Worm (Caenorhabditis elegans) whole organism, late embryonic: ENCODE measurements around the gene cytb-5.1.
A peak's percentile ranks its signal among the peaks of the same experiment; 100 is the strongest.

Experiments
- C38D4.7 ChIP-seq: fragments of 200-800 bp; sonication (Bioruptor generic); optimal IDR thresholded peaks from 2 replicates; lab custom pipeline; 2018; ENCODE audit warnings: mild to moderate bottlenecking, missing genetic modification characterization, moderate library complexity, missing compliant biosample characterization
- K02D7.2 ChIP-seq: sonication (generic microtip); optimal IDR thresholded peaks from 2 replicates; lab custom pipeline; 2017; ENCODE audit warnings: mild to moderate bottlenecking, missing genetic modification characterization, missing compliant biosample characterization
- K09A11.1 ChIP-seq: sonication (generic microtip); optimal IDR thresholded peaks from 2 replicates; lab custom pipeline; 2017; ENCODE audit warnings: antibody characterized with exemption, mild to moderate bottlenecking, missing genetic modification characterization, missing compliant biosample characterization; ENCODE audit not compliant: insufficient read depth
- ahr-1 ChIP-seq: sonication (generic microtip); optimal IDR thresholded peaks from 2 replicates; lab custom pipeline; 2016; ENCODE audit warnings: missing genetic modification characterization, missing compliant biosample characterization
- ama-1 ChIP-seq: fragments of 150-350 bp; optimal IDR thresholded peaks from 2 replicates; lab custom pipeline; 2014
- ceh-14 ChIP-seq: sonication (generic microtip); optimal IDR thresholded peaks from 2 replicates; lab custom pipeline; 2016; ENCODE audit warnings: missing genotype, missing genetic modification characterization, missing compliant biosample characterization
- ceh-18 ChIP-seq: sonication (generic microtip); optimal IDR thresholded peaks from 2 replicates; lab custom pipeline; 2016; ENCODE audit warnings: missing genetic modification characterization, missing compliant biosample characterization
- ceh-19 ChIP-seq: fragments of 200-800 bp; sonication (Bioruptor generic); optimal IDR thresholded peaks from 2 replicates; lab custom pipeline; 2018; ENCODE audit warnings: mild to moderate bottlenecking, missing genetic modification characterization, missing compliant biosample characterization
- ceh-2 ChIP-seq: sonication (generic microtip); optimal IDR thresholded peaks from 2 replicates; lab custom pipeline; 2016; ENCODE audit warnings: missing genotype, missing genetic modification characterization, missing compliant biosample characterization
- ceh-31 ChIP-seq: sonication (generic microtip); optimal IDR thresholded peaks from 2 replicates; lab custom pipeline; 2016; ENCODE audit warnings: missing genetic modification characterization, missing compliant biosample characterization
- ceh-34 ChIP-seq: sonication (generic microtip); optimal IDR thresholded peaks from 2 replicates; lab custom pipeline; 2016; ENCODE audit warnings: mild to moderate bottlenecking, missing genetic modification characterization, missing compliant biosample characterization
- ceh-48 ChIP-seq: sonication (generic microtip); optimal IDR thresholded peaks from 2 replicates; lab custom pipeline; 2016; ENCODE audit warnings: missing genetic modification characterization, inconsistent platforms, missing compliant biosample characterization
- ceh-6 ChIP-seq: fragments of 200-800 bp; sonication (Bioruptor generic); optimal IDR thresholded peaks from 2 replicates; lab custom pipeline; 2018; ENCODE audit warnings: mild to moderate bottlenecking, missing genetic modification characterization, missing compliant biosample characterization
- dve-1 ChIP-seq: sonication (generic microtip); optimal IDR thresholded peaks from 2 replicates; lab custom pipeline; 2017; ENCODE audit warnings: antibody characterized with exemption, mild to moderate bottlenecking, missing genetic modification characterization, missing compliant biosample characterization
- elt-2 ChIP-seq: sonication (generic microtip); optimal IDR thresholded peaks from 2 replicates; lab custom pipeline; 2016; ENCODE audit warnings: missing genetic modification reagents, missing genetic modification characterization, missing compliant biosample characterization
- ets-4 ChIP-seq: sonication (generic microtip); optimal IDR thresholded peaks from 2 replicates; lab custom pipeline; 2016; ENCODE audit warnings: missing genetic modification characterization, missing compliant biosample characterization
- fkh-10 ChIP-seq: fragments of 150-350 bp; optimal IDR thresholded peaks from 2 replicates; lab custom pipeline; 2014; ENCODE audit warnings: missing biosample characterization, missing genetic modification reagents, missing genetic modification characterization
- hlh-13 ChIP-seq: fragments of 200-800 bp; sonication (Bioruptor generic); optimal IDR thresholded peaks from 2 replicates; lab custom pipeline; 2018; ENCODE audit warnings: mild to moderate bottlenecking, missing genetic modification characterization, missing compliant biosample characterization
- hlh-30 ChIP-seq: sonication (generic microtip); optimal IDR thresholded peaks from 2 replicates; lab custom pipeline; 2017; ENCODE audit warnings: antibody characterized with exemption, missing genetic modification characterization, missing compliant biosample characterization; ENCODE audit not compliant: insufficient read depth
- lim-6 ChIP-seq: sonication (generic microtip); optimal IDR thresholded peaks from 2 replicates; lab custom pipeline; 2016; ENCODE audit warnings: missing genetic modification characterization, missing compliant biosample characterization
- mec-3 ChIP-seq: sonication (generic microtip); optimal IDR thresholded peaks from 2 replicates; lab custom pipeline; 2016; ENCODE audit warnings: borderline replicate concordance, missing genetic modification characterization, missing compliant biosample characterization
- nfya-1 ChIP-seq: sonication (generic microtip); optimal IDR thresholded peaks from 2 replicates; lab custom pipeline; 2017; ENCODE audit warnings: missing genetic modification characterization, mild to moderate bottlenecking, missing compliant biosample characterization, antibody characterized with exemption, moderate library complexity
- nhr-11 ChIP-seq: fragments of 150-350 bp; optimal IDR thresholded peaks from 2 replicates; lab custom pipeline; 2014; ENCODE audit warnings: missing biosample characterization, missing genetic modification characterization
- npax-4 ChIP-seq: sonication (generic microtip); optimal IDR thresholded peaks from 2 replicates; lab custom pipeline; 2016; ENCODE audit warnings: missing genetic modification characterization, missing compliant biosample characterization
- pat-9 ChIP-seq: fragments of 200-800 bp; sonication (Bioruptor generic); optimal IDR thresholded peaks from 2 replicates; lab custom pipeline; 2018; ENCODE audit warnings: mild to moderate bottlenecking, missing genetic modification characterization, moderate library complexity, missing compliant biosample characterization
- pqm-1 ChIP-seq: sonication (generic microtip); optimal IDR thresholded peaks from 2 replicates; lab custom pipeline; 2016; ENCODE audit warnings: missing genetic modification characterization, missing compliant biosample characterization
- sdc-2 ChIP-seq: sonication (generic microtip); optimal IDR thresholded peaks from 2 replicates; lab custom pipeline; 2016; ENCODE audit warnings: missing genotype, missing genetic modification characterization, missing compliant biosample characterization
- syd-9 ChIP-seq: sonication (generic microtip); optimal IDR thresholded peaks from 2 replicates; lab custom pipeline; 2016; ENCODE audit warnings: mild to moderate bottlenecking, missing genetic modification characterization, moderate library complexity, missing compliant biosample characterization
- tbx-7 ChIP-seq: sonication (generic microtip); optimal IDR thresholded peaks from 2 replicates; lab custom pipeline; 2016; ENCODE audit warnings: missing genotype, missing genetic modification characterization, missing compliant biosample characterization
- ttx-3 ChIP-seq: sonication (generic microtip); optimal IDR thresholded peaks from 2 replicates; lab custom pipeline; 2016; ENCODE audit warnings: missing genetic modification reagents, missing genetic modification characterization, missing compliant biosample characterization
- unc-42 ChIP-seq: sonication (generic microtip); optimal IDR thresholded peaks from 2 replicates; lab custom pipeline; 2016; ENCODE audit warnings: missing genotype, missing genetic modification characterization, missing compliant biosample characterization
- unc-55 ChIP-seq: sonication (generic microtip); optimal IDR thresholded peaks from 2 replicates; lab custom pipeline; 2017; ENCODE audit warnings: missing biosample characterization, missing genetic modification reagents, missing genetic modification characterization

Gene cytb-5.1

DNA sequence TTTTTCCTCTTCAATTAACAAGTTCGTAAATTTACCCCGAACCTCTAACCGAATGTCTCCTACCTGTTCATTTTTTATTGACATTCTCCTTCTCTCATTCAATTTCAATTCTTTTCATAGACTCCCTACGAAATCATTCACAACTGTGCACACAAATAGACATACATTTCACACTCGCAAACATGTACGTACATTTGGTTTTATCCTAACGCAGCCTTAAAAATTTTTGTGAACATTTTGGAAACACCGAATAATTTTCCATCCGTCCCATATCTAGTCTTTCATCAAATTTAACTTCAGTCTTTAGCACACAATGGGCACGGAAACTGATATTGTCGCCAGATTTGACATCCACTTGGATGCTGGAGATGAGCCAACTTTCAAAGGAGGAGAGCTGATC lies 31.8 kb downstream of the cytb-5.1 start, which contains the start of gene arrd-25:
Gene arrd-25 (plus strand): TSS at position 301 of the 400 bp plus-strand sequence.
- TF ChIP-seq ama-1 (lab: Kevin White, UChicago), result no peak
- no peak for TF ChIP-seq K09A11.1 (tag; lab: Kevin White, UChicago)
- TF ChIP-seq pat-9, result no peak
- no peak for TF ChIP-seq ets-4 (tag; lab: Kevin White, UChicago)
- TF ChIP-seq K02D7.2, result no peak
- no peak for TF ChIP-seq hlh-30

DNA sequence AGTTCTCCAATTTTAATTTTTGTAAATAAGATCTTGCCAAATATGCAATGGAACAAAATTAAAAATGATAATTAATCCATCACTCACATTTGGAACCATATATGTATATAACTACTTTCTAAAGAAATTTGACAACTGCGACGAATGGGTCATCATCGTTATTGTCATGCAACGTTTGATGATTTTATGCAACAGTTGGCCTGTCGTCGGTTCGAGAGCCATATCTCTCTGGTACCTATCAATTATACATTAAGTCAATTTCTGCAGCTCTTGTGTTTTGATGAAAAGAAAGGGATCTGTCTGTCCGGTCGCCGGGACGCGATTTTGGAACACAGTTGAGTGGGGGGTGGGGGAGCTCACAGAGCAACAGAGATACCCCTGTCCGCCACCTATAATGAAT lies 37.6 kb downstream of the cytb-5.1 start:
- TF ChIP-seq nfya-1 (peak; percentile 1), ceh-19 (no peak), ahr-1 (no peak), unc-55 (GFP tag; lab: Kevin White, UChicago) (peak; percentile 31)

DNA sequence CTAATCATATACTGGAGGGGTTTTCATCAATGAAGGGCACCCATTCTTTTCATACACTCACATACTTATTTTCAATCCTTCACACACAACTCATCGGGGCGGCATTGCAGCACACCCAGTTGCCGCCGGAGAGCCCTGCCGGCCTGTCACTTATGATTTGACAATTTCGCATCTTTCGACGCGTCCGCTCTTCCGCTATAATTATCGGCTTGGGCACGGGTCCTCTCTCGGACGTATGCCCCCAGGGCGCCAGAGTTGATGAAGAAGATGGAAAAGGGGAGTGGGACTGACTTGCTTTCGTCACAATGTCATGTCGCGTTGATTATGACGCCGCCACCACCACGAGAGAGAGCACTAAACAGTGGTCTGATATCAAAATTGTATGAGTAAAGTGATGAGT lies 42.6 kb downstream of the cytb-5.1 start:
- TF ChIP-seq ceh-31, result no peak
- TF ChIP-seq npax-4 (tag; lab: Kevin White, UChicago), result no peak
- TF ChIP-seq syd-9 (tag; lab: Kevin White, UChicago), result no peak
- TF ChIP-seq unc-42 (tag; lab: Kevin White, UChicago), result peak; percentile 13
- TF ChIP-seq dve-1 (tag; lab: Kevin White, UChicago), result no peak
- TF ChIP-seq ceh-14, result no peak
- no peak for TF ChIP-seq ceh-48 (tag; lab: Kevin White, UChicago)
- no peak for TF ChIP-seq C38D4.7
- no peak for TF ChIP-seq ceh-6
- no peak for TF ChIP-seq sdc-2 (tag; lab: Kevin White, UChicago)
- TF ChIP-seq ceh-18 (tag; lab: Kevin White, UChicago), result peak; percentile 16
- TF ChIP-seq mec-3 (tag; lab: Kevin White, UChicago), result no peak
- TF ChIP-seq lim-6 (tag; lab: Kevin White, UChicago), result no peak
- peak; percentile 91 for TF ChIP-seq unc-55 (GFP tag; lab: Kevin White, UChicago)
- no peak for TF ChIP-seq ttx-3
- no peak for TF ChIP-seq hlh-30
- TF ChIP-seq, all 69 proteins: peak for 3

DNA sequence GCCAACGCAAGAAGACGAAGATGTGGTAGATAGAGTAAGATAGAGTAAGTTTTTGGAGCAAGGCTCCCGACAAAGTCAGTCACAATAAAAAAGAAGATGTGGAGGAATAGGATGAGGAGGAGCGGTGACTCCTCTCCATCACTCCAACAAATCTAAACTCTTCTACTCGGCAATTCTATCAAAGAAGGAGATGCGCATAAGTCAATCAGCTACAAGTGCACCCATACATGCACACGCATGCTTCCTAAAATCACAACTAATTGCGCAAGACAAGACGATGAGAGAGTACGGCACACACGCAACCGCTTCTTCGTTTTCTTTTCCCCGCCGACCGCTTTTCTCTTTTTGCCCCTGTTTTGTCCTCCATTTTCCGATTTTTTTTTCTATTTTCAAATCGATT lies 45.9 kb downstream of the cytb-5.1 start:
- TF ChIP-seq unc-42 (tag; lab: Kevin White, UChicago), result peak; percentile 89
- no peak for TF ChIP-seq ceh-34 (tag; lab: Kevin White, UChicago)

DNA sequence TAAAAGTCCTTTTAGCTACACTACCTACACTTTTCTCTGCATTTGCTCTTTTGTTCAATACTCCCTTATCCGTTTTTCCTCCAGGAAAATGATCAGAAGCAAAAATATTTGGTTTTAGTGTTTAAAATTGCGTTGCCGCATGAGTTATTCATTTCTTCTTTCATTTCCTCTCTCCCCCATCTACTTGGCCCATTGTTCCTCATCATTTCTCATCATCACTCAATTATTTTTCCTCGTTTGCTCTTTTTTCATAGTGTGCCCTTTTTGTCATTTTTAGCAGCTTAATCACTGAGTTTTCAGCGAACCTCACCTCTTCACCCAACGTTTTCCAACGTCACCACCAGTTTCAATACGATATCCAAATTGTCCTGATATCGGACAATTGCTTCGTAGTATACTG lies 47.5 kb downstream of the cytb-5.1 start, which contains the start of gene dyc-1:
Gene dyc-1 (plus strand): TSS at position 301 of the 400 bp plus-strand sequence.
- TF ChIP-seq ceh-2 (tag; lab: Kevin White, UChicago), result no peak
- no peak for TF ChIP-seq pqm-1 (tag; lab: Kevin White, UChicago)
- TF ChIP-seq fkh-10 (GFP tag; lab: Kevin White, UChicago), result no peak
- TF ChIP-seq nhr-11, result no peak
- TF ChIP-seq tbx-7, result no peak
- TF ChIP-seq elt-2, result no peak
- no peak for TF ChIP-seq hlh-13 (GFP tag; lab: Kevin White, UChicago)
- no peak for TF ChIP-seq ceh-14
- TF ChIP-seq mec-3 (tag; lab: Kevin White, UChicago), result no peak
